Fruit fly (Drosophila melanogaster) whole organism: ENCODE results near the gene CG42876.

Experiments used
- CG8478 ChIP-seq: fragments of >200 bp; optimal IDR thresholded peaks from 2 replicates; lab custom pipeline; 2018; ENCODE audit warnings: inconsistent platforms
- Dll ChIP-seq: fragments of >200 bp; optimal IDR thresholded peaks from 2 replicates; lab custom pipeline; 2017
- EcR ChIP-seq, 2 experiments: fragments of >200 bp; optimal IDR thresholded peaks; 2 replicates each; lab custom pipeline; 2017; ENCODE audit warnings: missing biosample characterization in 2 of 2, missing genetic modification characterization in 2 of 2, missing genetic modification reagents in 2 of 2
- pan ChIP-seq: fragments of >200 bp; optimal IDR thresholded peaks from 2 replicates; lab custom pipeline; 2017
- psq ChIP-seq: fragments of >200 bp; optimal IDR thresholded peaks from 2 replicates; lab custom pipeline; 2017
- usp ChIP-seq: fragments of >200 bp; optimal IDR thresholded peaks from 2 replicates; lab custom pipeline; 2017; ENCODE audit warnings: missing biosample characterization, missing genetic modification characterization, mixed read lengths

Gene CG42876

DNA sequence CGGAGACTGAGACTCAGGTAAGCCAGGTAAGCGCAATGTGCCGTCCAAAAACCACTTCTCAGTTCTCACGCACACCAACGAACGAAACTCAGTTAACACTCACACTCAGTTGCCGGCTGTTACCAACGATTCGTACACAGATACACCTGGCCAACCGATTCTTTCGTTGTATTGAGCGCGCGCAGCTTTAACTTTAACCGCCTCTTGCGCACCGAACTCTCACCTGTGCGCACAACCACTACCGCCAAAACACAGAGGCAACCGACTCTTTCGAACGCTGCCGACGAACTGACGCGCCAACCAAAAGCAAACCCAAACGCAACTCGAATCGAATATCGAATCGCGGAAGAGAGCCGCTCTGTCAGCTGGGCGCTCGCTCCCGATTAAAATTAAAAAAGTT is 49.5 kb downstream of the CG42876 start, which contains the start of gene Gli:
Gli (minus strand) TSS at position 293 of the 400 bp plus-strand sequence.
- TF ChIP-seq CG8478 (lab: Kevin White, UChicago) (no peak), usp (no peak), pan (lab: Kevin White, UChicago) (no peak), psq (no peak), Dll (peak; percentile 75), EcR (GFP tag; optimal IDR thresholded peaks at IDR 0.05; lab: Kevin White, UChicago) (no peak)

- TF ChIP-seq Dll: no peak
- TF ChIP-seq psq: no peak
- no peak for TF ChIP-seq pan (lab: Kevin White, UChicago)
- TF ChIP-seq usp: no peak
- no peak for TF ChIP-seq EcR (GFP tag; optimal IDR thresholded peaks at IDR 0.05; lab: Kevin White, UChicago)
- TF ChIP-seq CG8478 (lab: Kevin White, UChicago): no peak
These were observed 50.2 kb downstream of the CG42876 start for dm6 chr2L:15761409-15762407.

DNA sequence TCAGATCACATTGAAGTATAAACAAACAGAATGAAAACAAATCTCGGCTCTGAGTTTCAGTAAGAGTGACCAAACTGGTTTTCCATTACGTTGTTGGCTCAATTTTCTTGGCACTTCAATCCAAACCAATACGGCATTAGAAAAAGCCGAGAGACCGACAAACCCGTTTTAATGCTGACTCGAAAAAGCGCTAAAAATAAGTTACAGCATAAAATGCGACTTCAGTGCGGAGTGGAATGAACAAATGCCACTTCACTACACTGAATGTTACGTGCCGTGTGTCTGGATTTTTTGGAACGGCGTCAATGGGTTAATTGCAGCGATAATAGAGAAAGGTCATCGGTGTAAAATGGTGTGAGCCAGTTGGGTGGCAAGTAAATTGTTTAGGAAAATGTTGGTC is 51.3 kb downstream of the CG42876 start:
- no peak for TF ChIP-seq CG8478 (lab: Kevin White, UChicago)
- TF ChIP-seq EcR (GFP tag; optimal IDR thresholded peaks at IDR 0.05; lab: Kevin White, UChicago): no peak
- TF ChIP-seq usp: no peak
- TF ChIP-seq pan (lab: Kevin White, UChicago): no peak
- TF ChIP-seq psq: no peak
- no peak for TF ChIP-seq Dll
